Worm (Caenorhabditis elegans) whole organism, L2 larva: ENCODE measurements around the gene C24A3.2.

Experiments used
- Y55F3AM.14 ChIP-seq: fragments of 200-800 bp; sonication (Bioruptor generic); optimal IDR thresholded peaks from 2 replicates; lab custom pipeline; 2018; ENCODE audit warnings: mild to moderate bottlenecking, missing genetic modification characterization, missing compliant biosample characterization
- alr-1 ChIP-seq: fragments of 150-350 bp; optimal IDR thresholded peaks from 2 replicates; lab custom pipeline; 2014; ENCODE audit warnings: missing biosample characterization, missing genetic modification characterization
- ceh-82 ChIP-seq: fragments of 150-350 bp; optimal IDR thresholded peaks from 2 replicates; lab custom pipeline; 2014; ENCODE audit warnings: missing biosample characterization, missing genetic modification characterization
- dmd-4 ChIP-seq: sonication (generic microtip); optimal IDR thresholded peaks from 2 replicates; lab custom pipeline; 2017; ENCODE audit warnings: missing biosample characterization, missing genetic modification characterization
- egl-27 ChIP-seq: sonication (generic microtip); optimal IDR thresholded peaks from 3 replicates; lab custom pipeline; 2017; ENCODE audit warnings: missing biosample characterization, missing genetic modification reagents, missing genetic modification characterization
- fos-1 ChIP-seq: fragments of 150-350 bp; optimal IDR thresholded peaks from 2 replicates; lab custom pipeline; 2014; ENCODE audit warnings: missing biosample characterization, missing genetic modification characterization
- mdl-1 ChIP-seq, 2 experiments: fragments of 150-350 bp in 1 of 2; sonication (generic microtip) in 1 of 2; optimal IDR thresholded peaks; 2 replicates each; lab custom pipeline; 2017; ENCODE audit warnings: missing biosample characterization in 2 of 2, missing genetic modification characterization in 2 of 2
- nhr-129 ChIP-seq: fragments of 150-350 bp; optimal IDR thresholded peaks from 2 replicates; lab custom pipeline; 2014; ENCODE audit warnings: missing biosample characterization, missing genetic modification characterization
- nhr-25 ChIP-seq: fragments of 150-350 bp; sonication (generic microtip); optimal IDR thresholded peaks from 3 replicates; lab custom pipeline; 2014; ENCODE audit warnings: missing biosample characterization, missing genetic modification characterization
- nhr-77 ChIP-seq: fragments of 150-350 bp; optimal IDR thresholded peaks from 2 replicates; lab custom pipeline; 2014; ENCODE audit warnings: missing biosample characterization, missing genetic modification characterization
- peb-1 ChIP-seq: fragments of 150-350 bp; optimal IDR thresholded peaks from 2 replicates; lab custom pipeline; 2014; ENCODE audit warnings: missing biosample characterization, missing genetic modification characterization
- sma-9 ChIP-seq, 2 experiments: fragments of 150-350 bp in 1 of 2; sonication (generic microtip) in 1 of 2; optimal IDR thresholded peaks; 2 replicates each; lab custom pipeline; 2014 to 2016; ENCODE audit warnings: missing genetic modification characterization in 2 of 2, mild to moderate bottlenecking in 1 of 2, missing biosample characterization in 1 of 2, missing compliant biosample characterization in 1 of 2, missing genetic modification reagents in 1 of 2, moderate library complexity in 1 of 2
- unc-55 ChIP-seq: fragments of 150-350 bp; sonication (generic microtip); optimal IDR thresholded peaks from 3 replicates; lab custom pipeline; 2014; ENCODE audit warnings: missing biosample characterization, missing genetic modification reagents, missing genetic modification characterization

The C24A3.2 gene

ce11 chrX:9036237-9036636, 38.9 kb downstream of the C24A3.2 start:
- TF ChIP-seq unc-55 (GFP tag; lab: Kevin White, UChicago), result no peak
- no peak for TF ChIP-seq egl-27 (tag; lab: Kevin White, UChicago)
- TF ChIP-seq sma-9 (GFP tag; optimal IDR thresholded peaks at IDR 0.05; lab: Kevin White, UChicago), result peak; percentile 12
- no peak for TF ChIP-seq sma-9 (tag; optimal IDR thresholded peaks at IDR 0.05; lab: Kevin White, UChicago)
- peak; percentile 72 for TF ChIP-seq fos-1
- TF ChIP-seq dmd-4 (tag; lab: Kevin White, UChicago), result no peak
- TF ChIP-seq ceh-82 (tag; lab: Kevin White, UChicago), result no peak
- TF ChIP-seq alr-1 (tag; lab: Kevin White, UChicago), result no peak

DNA sequence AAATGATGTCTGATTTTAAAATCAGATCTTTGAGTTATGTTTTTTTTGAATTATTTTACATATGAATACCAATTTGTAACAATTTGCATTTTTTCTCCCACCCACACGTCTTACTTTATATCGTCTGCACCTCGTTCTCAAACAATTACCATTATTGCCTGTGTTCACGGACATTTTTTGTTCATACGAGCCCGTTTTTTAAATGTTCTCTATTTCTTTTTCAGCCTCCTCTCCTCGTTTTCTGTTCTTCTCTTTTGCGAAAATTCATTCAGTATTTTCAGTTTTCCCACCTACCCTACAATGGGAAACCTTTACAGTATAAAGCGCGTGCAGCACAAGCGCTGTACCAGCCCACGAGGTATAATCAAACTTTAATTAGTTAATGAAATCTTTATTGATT, 48.6 kb downstream of the C24A3.2 start, which contains the start of gene prdm-14:
TSS of gene prdm-14 (plus strand) at position 301 of the 400 bp plus-strand sequence.
- no peak for TF ChIP-seq nhr-25 (tag; lab: Kevin White, UChicago)
- no peak for TF ChIP-seq mdl-1 (tag; optimal IDR thresholded peaks at IDR 0.05; lab: Kevin White, UChicago)
- no peak for TF ChIP-seq ceh-82 (tag; lab: Kevin White, UChicago)
- TF ChIP-seq nhr-129 (tag; lab: Kevin White, UChicago), result no peak
- TF ChIP-seq nhr-77 (tag; lab: Kevin White, UChicago), result no peak
- no peak for TF ChIP-seq peb-1 (tag; lab: Kevin White, UChicago)
- no peak for TF ChIP-seq Y55F3AM.14 (GFP tag; lab: Kevin White, UChicago)
- TF ChIP-seq, all 48 proteins: peak for 0
